Fruit fly (Drosophila melanogaster) whole organism, prepupa: Measurements from ENCODE around the gene REPTOR.
A peak's percentile ranks its signal among the peaks of the same experiment; 100 is the strongest.

Experiments used
- CG10631 ChIP-seq: fragments of 200-800 bp; sonication (Bioruptor generic); optimal IDR thresholded peaks from 2 replicates; lab custom pipeline; 2016; ENCODE audit warnings: missing biosample characterization, missing genetic modification characterization
- CG1621 ChIP-seq: fragments of 200-800 bp; sonication (Bioruptor generic); optimal IDR thresholded peaks from 3 replicates; lab custom pipeline; 2018; ENCODE audit warnings: missing biosample characterization, mild to moderate bottlenecking, missing genetic modification characterization
- CG31627 ChIP-seq: fragments of 200-800 bp; sonication (Bioruptor generic); optimal IDR thresholded peaks from 3 replicates; lab custom pipeline; 2016; ENCODE audit warnings: missing biosample characterization, missing genetic modification characterization
- CG34406 ChIP-seq: fragments of 200-800 bp; sonication (Bioruptor generic); optimal IDR thresholded peaks from 3 replicates; lab custom pipeline; 2016; ENCODE audit warnings: missing biosample characterization, missing genetic modification characterization
- CG3919 ChIP-seq: fragments of 200-800 bp; sonication (Bioruptor generic); optimal IDR thresholded peaks from 3 replicates; lab custom pipeline; 2016; ENCODE audit warnings: missing biosample characterization, missing genetic modification characterization
- CG4318 ChIP-seq: fragments of 200-800 bp; sonication (Bioruptor generic); optimal IDR thresholded peaks from 3 replicates; lab custom pipeline; 2017; ENCODE audit warnings: missing biosample characterization, mild to moderate bottlenecking, missing genetic modification characterization
- CG7368 ChIP-seq: fragments of 200-800 bp; sonication (Bioruptor generic); optimal IDR thresholded peaks from 3 replicates; lab custom pipeline; 2016; ENCODE audit warnings: missing biosample characterization, missing genetic modification characterization
- CG8119 ChIP-seq: fragments of 200-800 bp; sonication (Bioruptor generic); IDR thresholded peaks from 3 replicates; pipeline ENCODE4 v1.3.6; 2022; ENCODE audit warnings: missing biosample characterization, missing genetic modification characterization
- Eip75B ChIP-seq: fragments of 200-800 bp; sonication (Bioruptor generic); optimal IDR thresholded peaks from 3 replicates; lab custom pipeline; 2016; ENCODE audit warnings: missing biosample characterization, missing genetic modification characterization
- Eip78C ChIP-seq: fragments of 200-800 bp; sonication (Bioruptor generic); peaks from one replicate; lab custom pipeline; 2016; ENCODE audit warnings: missing biosample characterization, missing genetic modification characterization
- Eip93F ChIP-seq: fragments of 200-800 bp; sonication (Bioruptor generic); optimal IDR thresholded peaks from 2 replicates; lab custom pipeline; 2016; ENCODE audit warnings: missing biosample characterization, mild to moderate bottlenecking, missing genetic modification characterization
- Ets21C ChIP-seq: fragments of 200-800 bp; sonication (Bioruptor generic); optimal IDR thresholded peaks from 3 replicates; lab custom pipeline; 2016; ENCODE audit warnings: missing biosample characterization, missing genetic modification characterization
- Ets96B ChIP-seq: fragments of 200-800 bp; optimal IDR thresholded peaks from 2 replicates; lab custom pipeline; 2019; ENCODE audit warnings: missing biosample characterization, mild to moderate bottlenecking, missing genetic modification characterization, moderate library complexity
- Gug ChIP-seq: fragments of 200-800 bp; sonication (Bioruptor generic); IDR thresholded peaks from 2 replicates; pipeline ENCODE4 v1.3.6; 2022; ENCODE audit warnings: missing biosample characterization, missing genetic modification characterization
- Hr39 ChIP-seq: fragments of 200-800 bp; sonication (Bioruptor generic); optimal IDR thresholded peaks from 2 replicates; lab custom pipeline; 2016; ENCODE audit warnings: missing biosample characterization, missing genetic modification characterization
- Smox ChIP-seq: fragments of 200-800 bp; sonication (Bioruptor generic); optimal IDR thresholded peaks from 3 replicates; lab custom pipeline; 2016; ENCODE audit warnings: missing biosample characterization, missing genetic modification characterization
- achi ChIP-seq: fragments of 200-800 bp; sonication (Bioruptor generic); optimal IDR thresholded peaks from 3 replicates; lab custom pipeline; 2016; ENCODE audit warnings: missing biosample characterization, missing genetic modification characterization
- cyc ChIP-seq: fragments of 200-800 bp; sonication (Bioruptor generic); optimal IDR thresholded peaks from 3 replicates; lab custom pipeline; 2016; ENCODE audit warnings: missing biosample characterization, missing genetic modification characterization
- dac ChIP-seq: fragments of 200-800 bp; sonication (Bioruptor generic); optimal IDR thresholded peaks from 2 replicates; lab custom pipeline; 2017; ENCODE audit warnings: missing biosample characterization, mild to moderate bottlenecking, missing genetic modification characterization
- eg ChIP-seq: fragments of 200-800 bp; sonication (Bioruptor generic); IDR thresholded peaks from 3 replicates; pipeline ENCODE4 v1.3.6; 2022; ENCODE audit warnings: missing biosample characterization, missing genetic modification characterization
- fd85E ChIP-seq: fragments of 200-800 bp; sonication (Bioruptor generic); optimal IDR thresholded peaks from 3 replicates; lab custom pipeline; 2016; ENCODE audit warnings: missing biosample characterization, missing genetic modification characterization
- fkh ChIP-seq: fragments of 200-800 bp; sonication (Bioruptor generic); optimal IDR thresholded peaks from 3 replicates; lab custom pipeline; 2017; ENCODE audit warnings: missing biosample characterization, mild to moderate bottlenecking, missing genetic modification characterization, moderate library complexity
- lz ChIP-seq: fragments of 200-800 bp; sonication (Bioruptor generic); optimal IDR thresholded peaks from 3 replicates; lab custom pipeline; 2016; ENCODE audit warnings: missing biosample characterization, missing genetic modification characterization
- salr ChIP-seq, 2 experiments: fragments of 200-800 bp; sonication (Bioruptor generic); optimal IDR thresholded peaks; 3 replicates each; lab custom pipeline; 2016 to 2018; ENCODE audit warnings: missing biosample characterization in 2 of 2, missing genetic modification characterization in 2 of 2, mild to moderate bottlenecking in 1 of 2
- spab ChIP-seq: fragments of 200-800 bp; sonication (Bioruptor generic); optimal IDR thresholded peaks from 2 replicates; lab custom pipeline; 2017; ENCODE audit warnings: missing biosample characterization, mild to moderate bottlenecking, missing genetic modification characterization, missing genetic modification reagents
- ss ChIP-seq, 2 experiments: fragments of 200-800 bp; sonication (Bioruptor generic); optimal IDR thresholded peaks; 2 replicates in 1 of 2; 3 replicates in 1 of 2; lab custom pipeline; 2017 to 2018; ENCODE audit warnings: mild to moderate bottlenecking in 2 of 2, missing biosample characterization in 2 of 2, missing genetic modification characterization in 2 of 2, moderate library complexity in 1 of 2
- svp ChIP-seq: fragments of 200-800 bp; sonication (Bioruptor generic); peaks from one replicate; lab custom pipeline; 2016; ENCODE audit warnings: missing biosample characterization, missing genetic modification characterization
- topi ChIP-seq: fragments of 200-800 bp; sonication (Bioruptor generic); optimal IDR thresholded peaks from 3 replicates; lab custom pipeline; 2016; ENCODE audit warnings: missing biosample characterization, missing genetic modification characterization
- vri ChIP-seq: fragments of 200-800 bp; sonication (Bioruptor generic); optimal IDR thresholded peaks from 3 replicates; lab custom pipeline; 2016; ENCODE audit warnings: missing biosample characterization, mild to moderate bottlenecking, missing genetic modification characterization

The REPTOR gene

DNA sequence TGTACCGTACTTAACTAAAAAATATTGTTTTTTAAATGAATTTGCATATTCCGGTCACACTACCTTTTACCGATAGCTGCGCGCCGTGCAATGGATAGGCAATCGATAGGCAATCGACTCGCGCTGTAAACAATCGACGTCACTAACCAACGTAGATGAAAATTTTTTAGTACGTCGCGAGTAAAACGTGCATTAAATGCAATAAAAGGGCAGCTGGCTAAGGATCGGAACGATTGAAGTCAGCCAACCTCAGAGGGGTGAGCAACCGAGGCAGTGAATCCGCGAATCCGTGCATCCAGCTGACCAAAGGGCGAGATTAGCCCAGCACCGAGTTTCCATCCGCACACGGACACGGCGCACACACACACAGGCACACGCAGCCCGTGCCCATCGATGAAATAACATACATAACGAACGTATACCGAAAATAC, 64.5 kb downstream of the REPTOR start, which contains the start of gene Pp1alpha-96A:
Gene Pp1alpha-96A, plus strand, starts transcription at position 121 of the 431 bp plus-strand sequence.
- TF ChIP-seq fkh (GFP tag; lab: Kevin White, UChicago), result no peak
- TF ChIP-seq Eip78C (GFP tag; lab: Kevin White, UChicago), result no peak
- no peak for TF ChIP-seq CG3919 (GFP tag; lab: Kevin White, UChicago)
- TF ChIP-seq fd85E, result no peak
- no peak for TF ChIP-seq Ets96B (tag; lab: Kevin White, UChicago)
- peak; percentile 15 for TF ChIP-seq CG31627 (GFP tag; lab: Kevin White, UChicago)
- TF ChIP-seq Gug (GFP tag; lab: Robert Waterston, UW), result no peak
- no peak for TF ChIP-seq CG10631 (GFP tag; lab: Kevin White, UChicago)
- TF ChIP-seq spab (GFP tag; lab: Kevin White, UChicago), result no peak
- TF ChIP-seq svp (GFP tag; lab: Kevin White, UChicago), result peak; percentile 44
- TF ChIP-seq Eip75B (GFP tag; lab: Kevin White, UChicago), result no peak
- TF ChIP-seq CG34406, result no peak
- TF ChIP-seq Smox (GFP tag; lab: Kevin White, UChicago), result peak; percentile 2
- no peak for TF ChIP-seq dac
- no peak for TF ChIP-seq lz (GFP tag; lab: Kevin White, UChicago)
- TF ChIP-seq ss (GFP tag; optimal IDR thresholded peaks at IDR 0.05; lab: Kevin White, UChicago), result no peak
- no peak for TF ChIP-seq CG4318 (GFP tag; lab: Kevin White, UChicago)
- peak; percentile 64 for TF ChIP-seq CG1621 (tag; lab: Kevin White, UChicago)
- TF ChIP-seq CG8119 (GFP tag; lab: Robert Waterston, UW), result no peak
- no peak for TF ChIP-seq salr (GFP tag; optimal IDR thresholded peaks at IDR 0.05; lab: Kevin White, UChicago)
- TF ChIP-seq topi (GFP tag; lab: Kevin White, UChicago), result peak; percentile 25
- peak; percentile 8 for TF ChIP-seq cyc (GFP tag; lab: Kevin White, UChicago)
- TF ChIP-seq Hr39 (GFP tag; lab: Kevin White, UChicago), result peak; percentile 10
- TF ChIP-seq Ets21C (GFP tag; lab: Kevin White, UChicago), result no peak
- TF ChIP-seq eg (GFP tag; lab: Robert Waterston, UW), result no peak
- no peak for TF ChIP-seq CG7368 (GFP tag; lab: Kevin White, UChicago)
- TF ChIP-seq vri (GFP tag; lab: Kevin White, UChicago), result peak; percentile 39
- TF ChIP-seq, all 60 proteins: peak for 8

DNA sequence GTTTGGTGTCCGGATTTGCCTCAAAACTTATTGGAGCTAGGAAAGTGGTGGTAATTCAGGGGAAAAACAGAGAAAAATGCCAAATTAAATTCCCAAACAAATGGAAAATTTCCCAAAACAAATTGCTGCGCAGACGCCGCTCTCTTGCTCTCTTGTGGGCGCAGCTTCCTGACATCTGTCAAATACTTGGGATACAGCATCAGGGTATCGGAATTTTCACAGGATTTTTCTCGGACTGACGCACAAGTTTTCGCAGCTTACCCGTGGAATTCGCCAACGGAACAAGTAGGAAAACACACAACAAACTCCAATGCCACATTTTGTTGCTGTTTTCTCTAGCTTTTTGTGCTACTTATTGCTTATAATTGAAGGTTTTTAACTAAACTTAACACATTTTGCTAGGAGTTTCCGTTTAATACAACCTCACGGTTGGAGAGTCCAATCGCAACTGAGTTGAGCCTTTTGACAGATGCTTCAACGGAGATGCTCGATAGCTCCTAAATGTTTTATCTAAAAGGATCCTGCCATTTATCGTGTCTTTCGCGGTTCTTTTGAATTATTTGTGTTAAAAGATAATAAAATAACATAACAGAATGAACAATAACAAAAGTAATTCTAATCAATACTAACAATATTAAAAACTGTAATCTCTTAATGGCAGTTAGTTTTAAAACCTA, 67.9 kb downstream of the REPTOR start, which contains the start of the genes nAChRbeta2 and DZIP1:
Gene nAChRbeta2, minus strand, starts transcription at position 455 of the 677 bp plus-strand sequence.
Gene DZIP1, plus strand, starts transcription at position 627 of the 677 bp plus-strand sequence.
- TF ChIP-seq Hr39 (GFP tag; lab: Kevin White, UChicago), result no peak
- no peak for TF ChIP-seq Eip93F (GFP tag; lab: Kevin White, UChicago)
- peak; percentile 47 for TF ChIP-seq achi (GFP tag; lab: Kevin White, UChicago)
- TF ChIP-seq, all 60 proteins: peak for 1
